Fruit fly (Drosophila melanogaster) whole organism, wandering third instar larva: ENCODE measurements around the gene Ide.

ENCODE experiments used
- Abd-B ChIP-seq: fragments of >200 bp; optimal IDR thresholded peaks from 2 replicates; lab custom pipeline; 2017; ENCODE audit warnings: missing biosample characterization, missing genetic modification characterization
- CG9705 ChIP-seq: fragments of 200-800 bp; sonication (Bioruptor generic); optimal IDR thresholded peaks from 2 replicates; lab custom pipeline; 2018; ENCODE audit warnings: missing biosample characterization, mild to moderate bottlenecking, missing genetic modification characterization
- Dfd ChIP-seq: fragments of >200 bp; optimal IDR thresholded peaks from 2 replicates; lab custom pipeline; 2017; ENCODE audit warnings: missing biosample characterization, missing genetic modification characterization
- Hnf4 ChIP-seq: fragments of 200-800 bp; sonication (Bioruptor generic); optimal IDR thresholded peaks from 2 replicates; lab custom pipeline; 2016; ENCODE audit warnings: missing biosample characterization, mild to moderate bottlenecking, missing genetic modification characterization
- Hr78 ChIP-seq: fragments of >200 bp; optimal IDR thresholded peaks from 2 replicates; lab custom pipeline; 2017; ENCODE audit warnings: missing biosample characterization, missing genetic modification characterization
- Mio ChIP-seq: sonication (Bioruptor generic); optimal IDR thresholded peaks from 2 replicates; lab custom pipeline; 2016; ENCODE audit warnings: missing biosample characterization, missing genetic modification characterization
- Myc ChIP-seq: fragments of >200 bp; optimal IDR thresholded peaks from 2 replicates; lab custom pipeline; 2017
- OdsH ChIP-seq: fragments of 200-800 bp; sonication (Bioruptor generic); optimal IDR thresholded peaks from 2 replicates; lab custom pipeline; 2016; ENCODE audit warnings: missing biosample characterization, mild to moderate bottlenecking, missing genetic modification characterization
- fru ChIP-seq: fragments of 200-800 bp; sonication (Bioruptor generic); optimal IDR thresholded peaks from 3 replicates; lab custom pipeline; 2016; ENCODE audit warnings: missing biosample characterization, mild to moderate bottlenecking, missing genetic modification characterization
- psq ChIP-seq: fragments of 200-800 bp; sonication (Bioruptor generic); optimal IDR thresholded peaks from 3 replicates; lab custom pipeline; 2017; ENCODE audit warnings: missing biosample characterization, mild to moderate bottlenecking, missing genetic modification characterization, moderate library complexity
- rgr ChIP-seq: fragments of 200-800 bp; sonication (Bioruptor generic); optimal IDR thresholded peaks from 3 replicates; lab custom pipeline; 2016; ENCODE audit warnings: missing biosample characterization, mild to moderate bottlenecking, missing genetic modification characterization
- sage ChIP-seq: fragments of 200-800 bp; sonication (Bioruptor generic); optimal IDR thresholded peaks from 2 replicates; lab custom pipeline; 2016; ENCODE audit warnings: missing biosample characterization, mild to moderate bottlenecking, missing genetic modification characterization

DNA sequence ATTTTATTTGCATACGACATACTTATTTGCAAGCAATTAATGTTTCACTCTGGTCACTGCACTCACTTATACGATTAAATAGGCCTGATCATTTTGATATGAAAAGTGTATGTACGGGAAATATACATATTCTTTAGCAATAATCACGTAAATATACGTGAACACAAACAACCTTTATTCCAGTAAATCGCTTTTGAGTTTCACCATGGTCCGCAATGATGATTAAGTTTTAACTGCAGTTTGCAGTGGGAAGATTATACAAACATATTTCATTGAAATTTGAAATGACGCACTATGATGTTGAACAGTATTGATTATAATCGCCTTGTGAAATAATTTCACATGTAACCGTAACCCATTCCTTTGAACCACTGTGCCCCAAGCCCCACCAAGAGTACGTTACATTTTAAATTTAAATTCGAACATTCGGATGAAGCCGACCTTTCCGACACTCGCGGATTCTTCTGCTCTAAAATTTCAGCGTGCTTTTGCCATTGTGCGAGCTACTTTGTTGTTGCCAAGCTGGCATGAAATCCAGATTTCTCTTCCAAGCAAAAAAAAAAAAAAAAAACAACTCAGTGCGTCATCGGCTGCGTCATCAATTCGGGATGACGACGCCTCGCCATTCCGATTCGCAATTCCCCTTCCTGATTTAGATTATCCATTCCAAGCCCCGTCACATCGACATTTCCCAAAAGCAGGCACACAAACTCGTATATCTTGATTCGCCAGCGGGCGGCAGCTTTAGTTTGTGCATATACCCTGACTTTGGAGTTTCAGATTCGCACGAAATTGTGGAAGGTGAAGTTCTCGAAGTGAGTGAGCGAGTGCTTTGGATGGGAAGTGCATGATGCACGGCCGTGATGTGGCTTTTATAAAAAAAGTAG, 28.0 kb upstream of the Ide start:
- TF ChIP-seq Dfd: no peak
- TF ChIP-seq Hnf4 (GFP tag; lab: Kevin White, UChicago): no peak
- TF ChIP-seq Hr78 (GFP tag; lab: Kevin White, UChicago): no peak
- peak; percentile 54 for TF ChIP-seq CG9705 (GFP tag; lab: Kevin White, UChicago)
- TF ChIP-seq fru (GFP tag; lab: Kevin White, UChicago): peak; percentile 55
- no peak for TF ChIP-seq Myc (lab: Kevin White, UChicago)
- peak; percentile 2 for TF ChIP-seq OdsH (GFP tag; lab: Kevin White, UChicago)
- TF ChIP-seq rgr (GFP tag; lab: Kevin White, UChicago): peak; percentile 20
- TF ChIP-seq psq: peak; percentile 59
- TF ChIP-seq Abd-B (GFP tag; lab: Kevin White, UChicago): no peak
- no peak for TF ChIP-seq sage (GFP tag; lab: Kevin White, UChicago)
- no peak for TF ChIP-seq Mio (GFP tag; lab: Kevin White, UChicago)
